Worm (Caenorhabditis elegans): ENCODE results near the gene tftc-3.

DNA sequence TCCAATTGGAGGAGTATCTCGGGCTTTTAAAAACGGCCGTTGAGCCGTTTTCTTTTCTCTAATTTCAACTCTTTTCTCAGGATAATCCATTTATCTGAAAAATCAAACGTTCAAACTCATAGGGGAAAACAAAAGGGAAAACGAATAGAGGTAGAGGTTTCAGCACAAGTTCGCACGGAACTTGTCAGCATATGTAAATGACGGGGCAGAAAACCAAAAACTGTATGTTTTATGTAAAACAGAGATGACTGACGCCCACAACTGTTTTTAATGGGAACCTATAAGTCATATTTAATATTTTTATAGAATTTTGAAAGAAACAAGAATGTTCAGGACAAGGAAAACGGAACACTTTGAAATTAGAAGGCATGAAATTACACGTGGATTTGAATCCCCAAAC is 43.8 kb downstream of the tftc-3 start, which contains the start of gene C51E3.6:
- TF ChIP-seq lin-39 (tag; optimal IDR thresholded peaks at IDR 0.05), result no peak
- no peak for TF ChIP-seq lin-15B (tag; optimal IDR thresholded peaks at IDR 0.05)
